Comparison of ENCODE assay signal across 4 worm cellular contexts in genomic region chrIII:5943368-5944180, ce11.
TF ChIP-seq lines count a peak whose summit lies in the region.

No protein-coding gene starts in this region.

TF ChIP-seq in whole organism, L2 larva, 48 proteins besides CTCF, POLR2A, EP300 and RAD21 (continues in another document):
- TF ChIP-seq ztf-11 (tag; optimal IDR thresholded peaks at IDR 0.05; lab: Kevin White, UChicago) (no peak), crh-2 (tag; optimal IDR thresholded peaks at IDR 0.05; lab: Kevin White, UChicago) (peak; percentile 61), F13H6.1 (tag; optimal IDR thresholded peaks at IDR 0.05; lab: Kevin White, UChicago) (peak; percentile 22), snpc-4 (tag; optimal IDR thresholded peaks at IDR 0.05; lab: Kevin White, UChicago) (no peak), unc-55 (GFP tag; optimal IDR thresholded peaks at IDR 0.05; lab: Kevin White, UChicago) (peak; percentile 11), nhr-129 (tag; optimal IDR thresholded peaks at IDR 0.05; lab: Kevin White, UChicago) (peak; percentile 61), nhr-12 (tag; optimal IDR thresholded peaks at IDR 0.05; lab: Kevin White, UChicago) (peak; percentile 17), blmp-1 (tag; optimal IDR thresholded peaks at IDR 0.05; lab: Kevin White, UChicago; ENCODE audit: insufficient read depth) (peak; percentile 32), elt-3 (tag; optimal IDR thresholded peaks at IDR 0.05; lab: Kevin White, UChicago) (no peak), sma-3 (GFP tag; optimal IDR thresholded peaks at IDR 0.05; lab: Kevin White, UChicago) (peak; percentile 63), aly-2 (tag; optimal IDR thresholded peaks at IDR 0.05; lab: Kevin White, UChicago) (peak; percentile 27), ztf-4 (tag; optimal IDR thresholded peaks at IDR 0.05; lab: Kevin White, UChicago) (peak; percentile 16), Y55F3AM.14 (GFP tag; optimal IDR thresholded peaks at IDR 0.05; lab: Kevin White, UChicago) (peak; percentile 34), sma-9 (GFP tag; optimal IDR thresholded peaks at IDR 0.05; lab: Kevin White, UChicago) (peak; percentile 9), sma-9 (tag; optimal IDR thresholded peaks at IDR 0.05; lab: Kevin White, UChicago) (no peak), egl-27 (tag; optimal IDR thresholded peaks at IDR 0.05; lab: Kevin White, UChicago) (no peak), nhr-21 (tag; optimal IDR thresholded peaks at IDR 0.05; lab: Kevin White, UChicago) (peak; percentile 92), nhr-77 (tag; optimal IDR thresholded peaks at IDR 0.05; lab: Kevin White, UChicago) (no peak), nhr-25 (tag; optimal IDR thresholded peaks at IDR 0.05; lab: Kevin White, UChicago) (peak; percentile 62), skn-1 (tag; optimal IDR thresholded peaks at IDR 0.05; lab: Kevin White, UChicago) (peak; percentile 67), sem-4 (tag; optimal IDR thresholded peaks at IDR 0.05; lab: Kevin White, UChicago) (peak; percentile 50), gmeb-1 (tag; optimal IDR thresholded peaks at IDR 0.05; lab: Kevin White, UChicago) (peak; percentile 34), nhr-6 (tag; optimal IDR thresholded peaks at IDR 0.05; lab: Kevin White, UChicago) (peak; percentile 30)

TF ChIP-seq in whole organism, L4 larva, 104 proteins besides CTCF, POLR2A, EP300 and RAD21 (continues in another document):
- TF ChIP-seq nhr-6 (tag; optimal IDR thresholded peaks at IDR 0.05; lab: Kevin White, UChicago) (no peak), unc-39 (tag; optimal IDR thresholded peaks at IDR 0.05; lab: Kevin White, UChicago) (no peak), fkh-10 (GFP tag; optimal IDR thresholded peaks at IDR 0.05; lab: Kevin White, UChicago) (no peak), sdz-12 (GFP tag; optimal IDR thresholded peaks at IDR 0.05; lab: Kevin White, UChicago) (no peak), mes-2 (tag; optimal IDR thresholded peaks at IDR 0.05; lab: Kevin White, UChicago; ENCODE audit: poor library complexity, severe bottlenecking) (peak; percentile 64), nhr-25 (tag; optimal IDR thresholded peaks at IDR 0.05; lab: Kevin White, UChicago; ENCODE audit: borderline replicate concordance, insufficient read depth) (no peak), lim-7 (GFP tag; IDR thresholded peaks at IDR 0.05; lab: Robert Waterston, UW) (peak; percentile 66), F10B5.3 (tag; optimal IDR thresholded peaks at IDR 0.05; lab: Kevin White, UChicago) (peak; percentile 66), zag-1 (tag; optimal IDR thresholded peaks at IDR 0.05; lab: Kevin White, UChicago) (no peak), gei-8 (GFP tag; optimal IDR thresholded peaks at IDR 0.05; lab: Kevin White, UChicago) (peak; percentile 25), dmd-6 (GFP tag; IDR thresholded peaks at IDR 0.05; lab: Robert Waterston, UW) (peak; percentile 55), F37D6.2 (tag; optimal IDR thresholded peaks at IDR 0.05; lab: Kevin White, UChicago) (no peak), nhr-41 (GFP tag; IDR thresholded peaks at IDR 0.05; lab: Robert Waterston, UW) (peak; percentile 16; the same call in 1 of the 2 replicates), unc-130 (GFP tag; optimal IDR thresholded peaks at IDR 0.05; lab: Kevin White, UChicago) (peak; percentile 53), nhr-237 (tag; optimal IDR thresholded peaks at IDR 0.05; lab: Kevin White, UChicago) (no peak), T26A8.4 (GFP tag; IDR thresholded peaks at IDR 0.05; lab: Robert Waterston, UW) (peak; percentile 91), lin-39 (tag; optimal IDR thresholded peaks at IDR 0.05; lab: Kevin White, UChicago) (no peak), egl-43 (GFP tag; IDR thresholded peaks at IDR 0.05; lab: Robert Waterston, UW) (no peak), spr-1 (tag; optimal IDR thresholded peaks at IDR 0.05; lab: Kevin White, UChicago) (peak; percentile 46), ZK337.2 (GFP tag; IDR thresholded peaks at IDR 0.05; lab: Robert Waterston, UW) (peak; percentile 13; the same call in 1 of the 2 replicates), nhr-28 (tag; optimal IDR thresholded peaks at IDR 0.05; lab: Kevin White, UChicago) (no peak), mxl-2 (GFP tag; conservative IDR thresholded peaks at IDR 0.05; lab: Robert Waterston, UW) (no peak), dve-1 (tag; optimal IDR thresholded peaks at IDR 0.05; lab: Kevin White, UChicago; ENCODE audit: insufficient read depth) (peak; percentile 82)

TF ChIP-seq in whole organism, late embryonic, 69 proteins besides CTCF, POLR2A, EP300 and RAD21:
- TF ChIP-seq pax-1 (tag; optimal IDR thresholded peaks at IDR 0.05; lab: Kevin White, UChicago) (no peak), ama-1 (optimal IDR thresholded peaks at IDR 0.05; lab: Kevin White, UChicago) (peak; percentile 86)
TF ChIP-seq in whole organism, late embryonic: peak in this region for 1.

TF ChIP-seq in whole organism, mixed stage, embryonic, 35 proteins besides CTCF, POLR2A, EP300 and RAD21:
- peak; percentile 78 for TF ChIP-seq ceh-83 (GFP tag; optimal IDR thresholded peaks at IDR 0.05; lab: Kevin White, UChicago)
- no peak for TF ChIP-seq blmp-1 (tag; optimal IDR thresholded peaks at IDR 0.05; lab: Kevin White, UChicago)
- peak; percentile 3 for TF ChIP-seq lin-32 (GFP tag; optimal IDR thresholded peaks at IDR 0.05; lab: Kevin White, UChicago)
- no peak for TF ChIP-seq ceh-39 (tag; optimal IDR thresholded peaks at IDR 0.05; lab: Kevin White, UChicago)
- TF ChIP-seq unc-62 (GFP tag; optimal IDR thresholded peaks at IDR 0.05; lab: Kevin White, UChicago): no peak
- TF ChIP-seq cnd-1 (tag; optimal IDR thresholded peaks at IDR 0.05; lab: Kevin White, UChicago): no peak
